Worm (Caenorhabditis elegans): ENCODE results near the gene Y57E12AL.6.

DNA sequence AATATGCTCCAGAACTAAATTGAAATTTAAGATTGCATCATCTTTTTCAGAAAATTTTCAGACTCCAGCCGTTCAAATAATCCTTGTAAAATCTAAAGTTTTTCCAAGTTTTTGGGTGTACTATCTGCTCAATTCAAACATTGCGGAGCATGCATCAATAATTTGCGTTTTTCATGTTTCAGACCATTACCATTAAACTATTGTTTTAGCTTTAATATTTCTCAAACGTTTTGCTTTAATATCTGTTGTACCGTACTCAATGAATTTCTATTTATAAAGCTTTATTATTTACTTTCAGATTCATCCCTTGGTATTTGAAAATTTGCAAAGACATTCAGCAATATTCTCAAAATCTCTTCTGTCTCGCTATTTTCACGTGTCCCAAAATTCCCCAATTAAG, 43.0 kb upstream of the Y57E12AL.6 start, which contains the start of gene odr-2:
- no peak for TF ChIP-seq tbx-11 (GFP tag; IDR thresholded peaks at IDR 0.05)
- TF ChIP-seq B0310.2 (tag; optimal IDR thresholded peaks at IDR 0.05), result no peak
- TF ChIP-seq pes-1 (GFP tag; IDR thresholded peaks at IDR 0.05), result no peak
- TF ChIP-seq ama-1 (optimal IDR thresholded peaks at IDR 0.05), result no peak
- no peak for TF ChIP-seq sea-1 (GFP tag; conservative IDR thresholded peaks at IDR 0.05)
- no peak for TF ChIP-seq hmg-4 (GFP tag; optimal IDR thresholded peaks at IDR 0.05)
- no peak for TF ChIP-seq hmbx-1 (tag; optimal IDR thresholded peaks at IDR 0.05)
- no peak for TF ChIP-seq ceh-36 (tag; optimal IDR thresholded peaks at IDR 0.05)
